Fruit fly (Drosophila melanogaster) whole organism, wandering third instar larva: ENCODE results near the gene Nnf1b.

Source experiments
- Abd-B ChIP-seq: fragments of >200 bp; optimal IDR thresholded peaks from 2 replicates; lab custom pipeline; 2017; ENCODE audit warnings: missing biosample characterization, missing genetic modification characterization
- CG32264 ChIP-seq: fragments of 200-800 bp; sonication (Bioruptor generic); optimal IDR thresholded peaks from 2 replicates; lab custom pipeline; 2016; ENCODE audit warnings: missing biosample characterization, missing genetic modification characterization
- CG9705 ChIP-seq: fragments of 200-800 bp; sonication (Bioruptor generic); optimal IDR thresholded peaks from 2 replicates; lab custom pipeline; 2018; ENCODE audit warnings: missing biosample characterization, mild to moderate bottlenecking, missing genetic modification characterization
- Dfd ChIP-seq: fragments of >200 bp; optimal IDR thresholded peaks from 2 replicates; lab custom pipeline; 2017; ENCODE audit warnings: missing biosample characterization, missing genetic modification characterization
- Dif ChIP-seq: fragments of 200-275, 200-300 bp; sonication (Bioruptor generic); optimal IDR thresholded peaks from 2 replicates; lab custom pipeline; 2018; ENCODE audit warnings: missing biosample characterization, missing genetic modification characterization; ENCODE audit not compliant: partially characterized antibody
- GATAd ChIP-seq: sonication (Bioruptor generic); optimal IDR thresholded peaks from 2 replicates; lab custom pipeline; 2016; ENCODE audit warnings: missing biosample characterization, missing genetic modification characterization
- HLH106 ChIP-seq: fragments of 200-800 bp; optimal IDR thresholded peaks from 3 replicates; lab custom pipeline; 2019; ENCODE audit warnings: missing biosample characterization, mild to moderate bottlenecking, missing genetic modification characterization, moderate library complexity
- Hnf4 ChIP-seq: fragments of 200-800 bp; sonication (Bioruptor generic); optimal IDR thresholded peaks from 2 replicates; lab custom pipeline; 2016; ENCODE audit warnings: missing biosample characterization, mild to moderate bottlenecking, missing genetic modification characterization
- Hr78 ChIP-seq: fragments of >200 bp; optimal IDR thresholded peaks from 2 replicates; lab custom pipeline; 2017; ENCODE audit warnings: missing biosample characterization, missing genetic modification characterization
- Hr83 ChIP-seq: fragments of 200-300 bp; sonication (Bioruptor generic); optimal IDR thresholded peaks from 2 replicates; lab custom pipeline; 2016; ENCODE audit warnings: missing biosample characterization, mild to moderate bottlenecking, missing genetic modification characterization, moderate library complexity; ENCODE audit not compliant: poor library complexity, severe bottlenecking
- Jra ChIP-seq: sonication (Bioruptor generic); optimal IDR thresholded peaks from 2 replicates; lab custom pipeline; 2016; ENCODE audit warnings: missing biosample characterization, missing genetic modification characterization
- Mio ChIP-seq: sonication (Bioruptor generic); optimal IDR thresholded peaks from 2 replicates; lab custom pipeline; 2016; ENCODE audit warnings: missing biosample characterization, missing genetic modification characterization
- Myc ChIP-seq: fragments of >200 bp; optimal IDR thresholded peaks from 2 replicates; lab custom pipeline; 2017
- N ChIP-seq: fragments of >200 bp; optimal IDR thresholded peaks from 2 replicates; lab custom pipeline; 2018; ENCODE audit warnings: missing biosample characterization, missing external identifiers, missing genetic modification characterization
- OdsH ChIP-seq: fragments of 200-800 bp; sonication (Bioruptor generic); optimal IDR thresholded peaks from 2 replicates; lab custom pipeline; 2016; ENCODE audit warnings: missing biosample characterization, mild to moderate bottlenecking, missing genetic modification characterization
- Rel ChIP-seq, 2 experiments: fragments of 200-800 bp; sonication (Bioruptor generic) in 1 of 2; optimal IDR thresholded peaks; 2 replicates in 1 of 2; 3 replicates in 1 of 2; lab custom pipeline; 2016 to 2019; ENCODE audit warnings: mild to moderate bottlenecking in 2 of 2, missing biosample characterization in 2 of 2, missing genetic modification characterization in 2 of 2, moderate library complexity in 1 of 2
- Sp1 ChIP-seq: fragments of 200-800 bp; sonication (Bioruptor generic); optimal IDR thresholded peaks from 3 replicates; lab custom pipeline; 2019; ENCODE audit warnings: missing biosample characterization, mild to moderate bottlenecking, missing genetic modification characterization, moderate library complexity
- Vsx2 ChIP-seq: fragments of 200-300, 225-300 bp; sonication (Bioruptor generic); optimal IDR thresholded peaks from 2 replicates; lab custom pipeline; 2018; ENCODE audit warnings: missing biosample characterization, missing genetic modification characterization; ENCODE audit not compliant: partially characterized antibody
- br ChIP-seq: fragments of 200-800 bp; sonication (Bioruptor generic); optimal IDR thresholded peaks from 2 replicates; lab custom pipeline; 2016; ENCODE audit warnings: missing biosample characterization, missing genetic modification characterization
- brk ChIP-seq: fragments of 200-800 bp; sonication (Bioruptor generic); optimal IDR thresholded peaks from 2 replicates; lab custom pipeline; 2016; ENCODE audit warnings: missing biosample characterization, mild to moderate bottlenecking, missing genetic modification characterization
- dl ChIP-seq, 2 experiments: fragments of 175-275, 200-275 bp in 1 of 2; fragments of 200-275 bp in 1 of 2; sonication (Bioruptor generic); optimal IDR thresholded peaks; lab custom pipeline; 2018; ENCODE audit warnings: mild to moderate bottlenecking in 2 of 2, missing biosample characterization in 2 of 2, missing genetic modification characterization in 2 of 2, moderate library complexity in 2 of 2; ENCODE audit not compliant: partially characterized antibody in 2 of 2, insufficient read depth in 1 of 2
- dmrt93B ChIP-seq: fragments of 200-800 bp; sonication (Bioruptor generic); optimal IDR thresholded peaks from 2 replicates; lab custom pipeline; 2018; ENCODE audit warnings: missing biosample characterization, mild to moderate bottlenecking, missing genetic modification characterization
- dsf ChIP-seq: sonication (Bioruptor generic); optimal IDR thresholded peaks from 2 replicates; lab custom pipeline; 2016; ENCODE audit warnings: missing biosample characterization, missing genetic modification characterization, borderline replicate concordance
- ey ChIP-seq: fragments of 200-800 bp; sonication (Bioruptor generic); optimal IDR thresholded peaks from 2 replicates; lab custom pipeline; 2016; ENCODE audit warnings: missing biosample characterization, missing genetic modification characterization
- foxo ChIP-seq, 2 experiments: fragments of 200-800 bp; sonication (Bioruptor generic); optimal IDR thresholded peaks; 2 replicates in 1 of 2; 3 replicates in 1 of 2; lab custom pipeline; 2016 to 2017; ENCODE audit warnings: missing biosample characterization in 2 of 2, missing genetic modification characterization in 2 of 2
- fru ChIP-seq: fragments of 200-800 bp; sonication (Bioruptor generic); optimal IDR thresholded peaks from 3 replicates; lab custom pipeline; 2016; ENCODE audit warnings: missing biosample characterization, mild to moderate bottlenecking, missing genetic modification characterization
- h ChIP-seq: fragments of 200-800 bp; sonication (Bioruptor generic); optimal IDR thresholded peaks from 3 replicates; lab custom pipeline; 2016; ENCODE audit warnings: missing biosample characterization, mild to moderate bottlenecking, missing genetic modification characterization
- jim ChIP-seq: fragments of 175-275, 200-325 bp; sonication (Bioruptor generic); optimal IDR thresholded peaks from 2 replicates; lab custom pipeline; 2016; ENCODE audit warnings: missing biosample characterization, mild to moderate bottlenecking, missing genetic modification characterization
- pan ChIP-seq: fragments of >200 bp; optimal IDR thresholded peaks from 2 replicates; lab custom pipeline; 2017
- psq ChIP-seq: fragments of 200-800 bp; sonication (Bioruptor generic); optimal IDR thresholded peaks from 3 replicates; lab custom pipeline; 2017; ENCODE audit warnings: missing biosample characterization, mild to moderate bottlenecking, missing genetic modification characterization, moderate library complexity
- rgr ChIP-seq: fragments of 200-800 bp; sonication (Bioruptor generic); optimal IDR thresholded peaks from 3 replicates; lab custom pipeline; 2016; ENCODE audit warnings: missing biosample characterization, mild to moderate bottlenecking, missing genetic modification characterization
- sage ChIP-seq: fragments of 200-800 bp; sonication (Bioruptor generic); optimal IDR thresholded peaks from 2 replicates; lab custom pipeline; 2016; ENCODE audit warnings: missing biosample characterization, mild to moderate bottlenecking, missing genetic modification characterization
- sv ChIP-seq: fragments of 200-800 bp; sonication (Bioruptor generic); optimal IDR thresholded peaks from 3 replicates; lab custom pipeline; 2016; ENCODE audit warnings: missing biosample characterization, missing genetic modification characterization
- tai ChIP-seq: sonication (Bioruptor generic); optimal IDR thresholded peaks from 2 replicates; lab custom pipeline; 2016; ENCODE audit warnings: missing biosample characterization, missing genetic modification characterization
- usp ChIP-seq: fragments of >200 bp; optimal IDR thresholded peaks from 2 replicates; lab custom pipeline; 2017; ENCODE audit warnings: missing biosample characterization, missing genetic modification characterization

Gene Nnf1b

DNA sequence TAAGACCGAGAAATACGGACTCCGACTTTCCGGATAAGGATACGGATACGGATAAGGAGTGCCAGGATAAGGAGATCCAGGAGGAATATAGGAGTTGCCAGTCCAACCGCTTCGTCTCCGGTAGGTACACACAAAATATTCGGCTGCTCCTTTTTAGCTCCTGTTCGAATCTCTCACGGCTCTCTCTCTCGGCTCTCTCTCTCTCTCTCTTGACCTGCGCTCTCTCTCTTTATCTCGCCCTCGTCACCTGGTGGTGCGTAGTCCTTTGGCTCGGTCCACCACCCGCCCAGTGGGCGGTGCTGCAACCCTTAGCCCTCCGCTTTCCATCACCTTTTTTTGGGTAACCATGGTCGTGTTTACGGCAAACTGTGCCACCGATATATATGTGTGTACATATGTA is 16.0 kb downstream of the Nnf1b start:
- TF ChIP-seq N (GFP tag; lab: Kevin White, UChicago), result no peak
- TF ChIP-seq Dif, result peak; percentile 84
- TF ChIP-seq dl (GFP tag; optimal IDR thresholded peaks at IDR 0.05; lab: Kevin White, UChicago; ENCODE audit: insufficient read depth in 1 of 2, partially characterized antibody in 2 of 2), result peak; percentile 85 to 90

DNA sequence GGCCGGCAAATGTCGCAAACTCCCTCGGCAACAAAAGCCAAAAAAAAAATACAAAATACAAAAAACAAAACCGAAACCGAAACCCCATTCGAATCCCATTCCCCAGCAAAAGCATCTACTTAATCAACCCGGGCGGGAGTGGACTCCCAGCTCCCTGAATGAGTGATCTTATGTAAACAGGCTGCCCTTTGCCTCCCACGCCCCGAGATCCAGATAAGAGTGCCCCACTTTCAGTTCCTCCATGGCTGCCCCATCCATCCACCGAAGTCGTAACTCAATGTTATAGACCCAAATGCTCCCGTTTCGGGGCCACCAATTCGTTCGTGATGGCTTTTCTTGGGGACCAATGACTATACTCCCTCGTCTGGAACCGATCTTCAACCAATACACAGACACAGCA is 16.7 kb downstream of the Nnf1b start:
- TF ChIP-seq N (GFP tag; lab: Kevin White, UChicago) (no peak), fru (GFP tag; lab: Kevin White, UChicago) (no peak), Vsx2 (GFP tag; lab: Kevin White, UChicago) (no peak), pan (lab: Kevin White, UChicago) (no peak), h (GFP tag; lab: Kevin White, UChicago) (no peak)
- TF ChIP-seq, all 38 proteins: peak for 0

DNA sequence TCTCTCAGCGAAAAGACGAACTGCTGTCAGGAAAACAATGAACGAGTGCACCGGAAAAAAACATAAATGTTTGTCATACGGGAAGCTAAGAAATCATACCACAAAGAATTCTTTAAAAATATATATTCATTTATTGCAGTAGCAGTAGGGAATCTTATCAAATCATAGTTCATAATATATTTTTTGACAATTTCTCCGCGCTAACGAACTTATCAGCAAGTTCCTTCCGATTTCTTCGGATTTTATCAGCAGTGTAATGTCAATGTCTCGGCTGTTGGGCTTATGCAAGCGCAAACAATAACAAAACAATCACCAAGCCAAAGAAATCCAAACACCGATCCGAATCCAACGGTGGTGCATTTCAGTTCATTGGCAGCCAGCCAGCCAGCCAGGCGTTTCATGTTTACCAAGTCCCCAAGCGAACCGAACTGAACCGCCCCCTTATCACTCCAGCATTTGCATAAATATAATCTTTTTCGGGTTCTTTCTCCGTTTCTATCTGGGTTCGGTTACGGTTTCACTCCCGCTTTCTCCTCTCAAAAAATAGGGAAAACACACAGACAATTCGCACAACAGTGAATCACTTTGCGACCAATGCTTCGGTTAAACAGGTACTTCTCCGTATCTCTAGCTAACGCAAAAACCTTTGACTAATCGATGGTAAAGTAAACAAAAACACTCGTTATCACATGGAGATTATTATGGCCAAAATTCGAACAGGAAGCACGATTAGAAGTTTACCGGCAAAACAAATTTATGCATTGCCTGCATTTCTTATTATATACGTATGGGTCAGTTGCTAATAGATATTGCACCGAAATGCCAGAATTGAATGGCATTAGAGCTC is 17.4 kb downstream of the Nnf1b start:
- TF ChIP-seq Hnf4 (GFP tag; lab: Kevin White, UChicago), result peak; percentile 17
- TF ChIP-seq foxo (GFP tag; optimal IDR thresholded peaks at IDR 0.05; lab: Kevin White, UChicago), result peak in 1 of 2 experiments; percentile 18
- TF ChIP-seq Sp1 (GFP tag; lab: Kevin White, UChicago), result peak; percentile 5
- TF ChIP-seq psq (GFP tag; lab: Kevin White, UChicago), result peak; percentile 18
- no peak for TF ChIP-seq jim (GFP tag; lab: Kevin White, UChicago)
- TF ChIP-seq N (GFP tag; lab: Kevin White, UChicago), result no peak
- TF ChIP-seq Rel (GFP tag; optimal IDR thresholded peaks at IDR 0.05; lab: Kevin White, UChicago), result no peak
- TF ChIP-seq Rel (tag; optimal IDR thresholded peaks at IDR 0.05; lab: Kevin White, UChicago), result peak; percentile 99
- TF ChIP-seq Dif, result peak; percentile 17
- TF ChIP-seq Mio (GFP tag; lab: Kevin White, UChicago), result no peak
- peak; percentile 28 for TF ChIP-seq br (GFP tag; lab: Kevin White, UChicago)
- no peak for TF ChIP-seq GATAd (GFP tag; lab: Kevin White, UChicago)
- TF ChIP-seq tai, result no peak
- peak; percentile 26 for TF ChIP-seq OdsH (GFP tag; lab: Kevin White, UChicago)
- TF ChIP-seq h (GFP tag; lab: Kevin White, UChicago), result peak; percentile 24
- TF ChIP-seq, all 38 proteins: peak for 9

- TF ChIP-seq dsf (GFP tag; lab: Kevin White, UChicago) (no peak), CG9705 (GFP tag; lab: Kevin White, UChicago) (no peak), Hr83 (GFP tag; lab: Kevin White, UChicago) (no peak), h (GFP tag; lab: Kevin White, UChicago) (no peak), sv (GFP tag; lab: Kevin White, UChicago) (no peak), dl (GFP tag; optimal IDR thresholded peaks at IDR 0.05; lab: Kevin White, UChicago; ENCODE audit: insufficient read depth in 1 of 2, partially characterized antibody in 2 of 2) (no peak), HLH106 (tag; lab: Kevin White, UChicago) (no peak), sage (GFP tag; lab: Kevin White, UChicago) (no peak), Hr78 (GFP tag; lab: Kevin White, UChicago) (no peak), CG32264 (GFP tag; lab: Kevin White, UChicago) (no peak), Mio (GFP tag; lab: Kevin White, UChicago) (no peak), Vsx2 (GFP tag; lab: Kevin White, UChicago) (no peak), Dfd (GFP tag; lab: Kevin White, UChicago) (no peak), OdsH (GFP tag; lab: Kevin White, UChicago) (peak; percentile 48), Hnf4 (GFP tag; lab: Kevin White, UChicago) (no peak), dmrt93B (GFP tag; lab: Kevin White, UChicago) (no peak), psq (GFP tag; lab: Kevin White, UChicago) (peak; percentile 24), jim (GFP tag; lab: Kevin White, UChicago) (no peak), tai (no peak), pan (lab: Kevin White, UChicago) (no peak), foxo (GFP tag; optimal IDR thresholded peaks at IDR 0.05; lab: Kevin White, UChicago) (peak in 1 of 2 experiments; percentile 23), br (GFP tag; lab: Kevin White, UChicago) (peak; percentile 35), usp (GFP tag; lab: Kevin White, UChicago) (no peak), brk (GFP tag; lab: Kevin White, UChicago) (no peak), ey (GFP tag; lab: Kevin White, UChicago) (no peak), GATAd (GFP tag; lab: Kevin White, UChicago) (no peak), Abd-B (GFP tag; lab: Kevin White, UChicago) (no peak), N (GFP tag; lab: Kevin White, UChicago) (no peak), fru (GFP tag; lab: Kevin White, UChicago) (peak; percentile 46), Jra (GFP tag; lab: Kevin White, UChicago) (no peak), rgr (GFP tag; lab: Kevin White, UChicago) (peak; percentile 4), Sp1 (GFP tag; lab: Kevin White, UChicago) (peak; percentile 7), Myc (lab: Kevin White, UChicago) (no peak)
Observed at dm6 chr2L:837989-838388, 27.6 kb downstream of the Nnf1b start.
